Fruit fly (Drosophila melanogaster) whole organism, wandering third instar larva: Measurements from ENCODE around the gene CG17712.

Experiments
- Abd-B ChIP-seq: fragments of >200 bp; optimal IDR thresholded peaks from 2 replicates; lab custom pipeline; 2017; ENCODE audit warnings: missing biosample characterization, missing genetic modification characterization
- CG32264 ChIP-seq: fragments of 200-800 bp; sonication (Bioruptor generic); optimal IDR thresholded peaks from 2 replicates; lab custom pipeline; 2016; ENCODE audit warnings: missing biosample characterization, missing genetic modification characterization
- CG9705 ChIP-seq: fragments of 200-800 bp; sonication (Bioruptor generic); optimal IDR thresholded peaks from 2 replicates; lab custom pipeline; 2018; ENCODE audit warnings: missing biosample characterization, mild to moderate bottlenecking, missing genetic modification characterization
- CrebA ChIP-seq: fragments of 200-800 bp; sonication (Bioruptor generic); optimal IDR thresholded peaks from 2 replicates; lab custom pipeline; 2016; ENCODE audit warnings: missing biosample characterization, mild to moderate bottlenecking, missing genetic modification characterization, borderline replicate concordance
- Dfd ChIP-seq: fragments of >200 bp; optimal IDR thresholded peaks from 2 replicates; lab custom pipeline; 2017; ENCODE audit warnings: missing biosample characterization, missing genetic modification characterization
- Dif ChIP-seq: fragments of 200-275, 200-300 bp; sonication (Bioruptor generic); optimal IDR thresholded peaks from 2 replicates; lab custom pipeline; 2018; ENCODE audit warnings: missing biosample characterization, missing genetic modification characterization; ENCODE audit not compliant: partially characterized antibody
- GATAd ChIP-seq: sonication (Bioruptor generic); optimal IDR thresholded peaks from 2 replicates; lab custom pipeline; 2016; ENCODE audit warnings: missing biosample characterization, missing genetic modification characterization
- HLH106 ChIP-seq: fragments of 200-800 bp; optimal IDR thresholded peaks from 3 replicates; lab custom pipeline; 2019; ENCODE audit warnings: missing biosample characterization, mild to moderate bottlenecking, missing genetic modification characterization, moderate library complexity
- Hnf4 ChIP-seq: fragments of 200-800 bp; sonication (Bioruptor generic); optimal IDR thresholded peaks from 2 replicates; lab custom pipeline; 2016; ENCODE audit warnings: missing biosample characterization, mild to moderate bottlenecking, missing genetic modification characterization
- Mio ChIP-seq: sonication (Bioruptor generic); optimal IDR thresholded peaks from 2 replicates; lab custom pipeline; 2016; ENCODE audit warnings: missing biosample characterization, missing genetic modification characterization
- Myc ChIP-seq: fragments of >200 bp; optimal IDR thresholded peaks from 2 replicates; lab custom pipeline; 2017
- N ChIP-seq: fragments of >200 bp; optimal IDR thresholded peaks from 2 replicates; lab custom pipeline; 2018; ENCODE audit warnings: missing biosample characterization, missing external identifiers, missing genetic modification characterization
- Rel ChIP-seq, 2 experiments: fragments of 200-800 bp; sonication (Bioruptor generic) in 1 of 2; optimal IDR thresholded peaks; 2 replicates in 1 of 2; 3 replicates in 1 of 2; lab custom pipeline; 2016 to 2019; ENCODE audit warnings: mild to moderate bottlenecking in 2 of 2, missing biosample characterization in 2 of 2, missing genetic modification characterization in 2 of 2, moderate library complexity in 1 of 2
- Sp1 ChIP-seq: fragments of 200-800 bp; sonication (Bioruptor generic); optimal IDR thresholded peaks from 3 replicates; lab custom pipeline; 2019; ENCODE audit warnings: missing biosample characterization, mild to moderate bottlenecking, missing genetic modification characterization, moderate library complexity
- Vsx2 ChIP-seq: fragments of 200-300, 225-300 bp; sonication (Bioruptor generic); optimal IDR thresholded peaks from 2 replicates; lab custom pipeline; 2018; ENCODE audit warnings: missing biosample characterization, missing genetic modification characterization; ENCODE audit not compliant: partially characterized antibody
- br ChIP-seq: fragments of 200-800 bp; sonication (Bioruptor generic); optimal IDR thresholded peaks from 2 replicates; lab custom pipeline; 2016; ENCODE audit warnings: missing biosample characterization, missing genetic modification characterization
- brk ChIP-seq: fragments of 200-800 bp; sonication (Bioruptor generic); optimal IDR thresholded peaks from 2 replicates; lab custom pipeline; 2016; ENCODE audit warnings: missing biosample characterization, mild to moderate bottlenecking, missing genetic modification characterization
- dl ChIP-seq, 2 experiments: fragments of 175-275, 200-275 bp in 1 of 2; fragments of 200-275 bp in 1 of 2; sonication (Bioruptor generic); optimal IDR thresholded peaks; lab custom pipeline; 2018; ENCODE audit warnings: mild to moderate bottlenecking in 2 of 2, missing biosample characterization in 2 of 2, missing genetic modification characterization in 2 of 2, moderate library complexity in 2 of 2; ENCODE audit not compliant: partially characterized antibody in 2 of 2, insufficient read depth in 1 of 2
- dmrt93B ChIP-seq: fragments of 200-800 bp; sonication (Bioruptor generic); optimal IDR thresholded peaks from 2 replicates; lab custom pipeline; 2018; ENCODE audit warnings: missing biosample characterization, mild to moderate bottlenecking, missing genetic modification characterization
- dsf ChIP-seq: sonication (Bioruptor generic); optimal IDR thresholded peaks from 2 replicates; lab custom pipeline; 2016; ENCODE audit warnings: missing biosample characterization, missing genetic modification characterization, borderline replicate concordance
- fru ChIP-seq: fragments of 200-800 bp; sonication (Bioruptor generic); optimal IDR thresholded peaks from 3 replicates; lab custom pipeline; 2016; ENCODE audit warnings: missing biosample characterization, mild to moderate bottlenecking, missing genetic modification characterization
- jim ChIP-seq: fragments of 175-275, 200-325 bp; sonication (Bioruptor generic); optimal IDR thresholded peaks from 2 replicates; lab custom pipeline; 2016; ENCODE audit warnings: missing biosample characterization, mild to moderate bottlenecking, missing genetic modification characterization
- lola ChIP-seq: fragments of >200 bp; optimal IDR thresholded peaks from 2 replicates; lab custom pipeline; 2017; ENCODE audit warnings: missing biosample characterization, missing genetic modification characterization
- psq ChIP-seq: fragments of 200-800 bp; sonication (Bioruptor generic); optimal IDR thresholded peaks from 3 replicates; lab custom pipeline; 2017; ENCODE audit warnings: missing biosample characterization, mild to moderate bottlenecking, missing genetic modification characterization, moderate library complexity
- rgr ChIP-seq: fragments of 200-800 bp; sonication (Bioruptor generic); optimal IDR thresholded peaks from 3 replicates; lab custom pipeline; 2016; ENCODE audit warnings: missing biosample characterization, mild to moderate bottlenecking, missing genetic modification characterization
- sv ChIP-seq: fragments of 200-800 bp; sonication (Bioruptor generic); optimal IDR thresholded peaks from 3 replicates; lab custom pipeline; 2016; ENCODE audit warnings: missing biosample characterization, missing genetic modification characterization
- tai ChIP-seq: sonication (Bioruptor generic); optimal IDR thresholded peaks from 2 replicates; lab custom pipeline; 2016; ENCODE audit warnings: missing biosample characterization, missing genetic modification characterization
- usp ChIP-seq: fragments of >200 bp; optimal IDR thresholded peaks from 2 replicates; lab custom pipeline; 2017; ENCODE audit warnings: missing biosample characterization, missing genetic modification characterization
- woc ChIP-seq: sonication (Bioruptor generic); optimal IDR thresholded peaks from 2 replicates; lab custom pipeline; 2016; ENCODE audit warnings: missing biosample characterization, mild to moderate bottlenecking, missing genetic modification characterization

CG17712 gene

DNA sequence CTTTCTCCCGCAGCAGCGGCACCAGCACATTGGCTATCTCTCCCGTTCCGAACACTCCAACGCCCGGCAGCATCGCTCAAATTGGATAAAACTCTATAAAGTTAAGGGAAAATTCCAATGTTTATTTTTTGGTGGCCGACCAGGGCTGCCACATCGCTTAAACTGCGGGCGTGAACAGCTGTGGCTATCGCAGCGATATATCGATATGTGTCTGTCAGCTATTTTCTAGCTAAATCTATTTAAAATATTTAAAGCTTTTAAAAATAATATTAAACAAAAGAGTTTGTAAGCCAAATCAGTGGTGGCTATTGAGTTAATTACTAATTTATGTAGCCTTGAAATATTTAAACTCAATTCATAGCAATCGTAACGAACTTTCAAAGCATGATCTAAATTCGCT is at the start of gene CG17712, which contains the start of gene CG17648:
Gene CG17712 (minus strand): TSS at position 170 of the 400 bp plus-strand sequence.
Gene CG17648 (plus strand): TSS at position 356 of the 400 bp plus-strand sequence.
- TF ChIP-seq brk = no peak
- TF ChIP-seq psq (GFP tag; lab: Kevin White, UChicago) = no peak
- peak; percentile 46 for TF ChIP-seq Myc (lab: Kevin White, UChicago)
- TF ChIP-seq tai (GFP tag; lab: Kevin White, UChicago) = no peak
- TF ChIP-seq dmrt93B = no peak
- TF ChIP-seq CrebA = no peak
- peak; percentile 32 for TF ChIP-seq woc (GFP tag; lab: Kevin White, UChicago)
- no peak for TF ChIP-seq HLH106 (tag; lab: Kevin White, UChicago)
- TF ChIP-seq CG32264 = no peak
- no peak for TF ChIP-seq Sp1
- TF ChIP-seq Hnf4 (GFP tag; lab: Kevin White, UChicago) = no peak
- no peak for TF ChIP-seq sv (GFP tag; lab: Kevin White, UChicago)

DNA sequence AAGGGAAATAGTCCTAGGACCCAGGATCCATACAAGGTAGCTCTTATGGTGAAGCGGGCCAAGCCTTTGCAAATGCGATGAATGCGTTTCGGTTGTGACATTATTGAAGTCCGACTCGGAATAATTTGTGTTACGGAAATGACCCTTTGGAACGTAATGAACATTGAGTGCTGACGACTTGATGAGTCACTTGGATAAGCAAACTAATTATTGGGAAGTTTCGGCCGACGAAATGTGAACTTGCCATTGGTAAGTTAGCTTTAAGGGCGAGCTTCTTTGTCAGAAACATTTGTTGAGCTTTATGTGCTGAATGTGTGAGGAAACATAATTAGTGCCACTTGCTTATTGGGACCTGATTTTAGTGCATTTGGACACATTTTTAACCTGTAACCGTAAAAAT is 42.9 kb upstream of the CG17712 start, which contains the start of gene Gr22a:
Gene Gr22a (minus strand): TSS at position 101 of the 400 bp plus-strand sequence.
- no peak for TF ChIP-seq brk
- TF ChIP-seq Dif = no peak
- TF ChIP-seq CrebA = no peak
- TF ChIP-seq GATAd (GFP tag; lab: Kevin White, UChicago) = no peak
- no peak for TF ChIP-seq dl (GFP tag; optimal IDR thresholded peaks at IDR 0.05; lab: Kevin White, UChicago; ENCODE audit: insufficient read depth in 1 of 2, partially characterized antibody in 2 of 2)
- TF ChIP-seq fru (GFP tag; lab: Kevin White, UChicago) = no peak
- TF ChIP-seq CG9705 (GFP tag; lab: Kevin White, UChicago) = no peak
- TF ChIP-seq Hnf4 (GFP tag; lab: Kevin White, UChicago) = no peak
- no peak for TF ChIP-seq psq (GFP tag; lab: Kevin White, UChicago)
- no peak for TF ChIP-seq N
- no peak for TF ChIP-seq Vsx2 (GFP tag; lab: Kevin White, UChicago)
- no peak for TF ChIP-seq HLH106 (tag; lab: Kevin White, UChicago)
- no peak for TF ChIP-seq tai (GFP tag; lab: Kevin White, UChicago)
- TF ChIP-seq Abd-B (GFP tag; lab: Kevin White, UChicago) = no peak
- TF ChIP-seq lola (GFP tag; lab: Kevin White, UChicago) = no peak
- TF ChIP-seq Dfd (GFP tag; lab: Kevin White, UChicago) = no peak
- TF ChIP-seq dsf (GFP tag; lab: Kevin White, UChicago) = no peak
- TF ChIP-seq dmrt93B = no peak

DNA sequence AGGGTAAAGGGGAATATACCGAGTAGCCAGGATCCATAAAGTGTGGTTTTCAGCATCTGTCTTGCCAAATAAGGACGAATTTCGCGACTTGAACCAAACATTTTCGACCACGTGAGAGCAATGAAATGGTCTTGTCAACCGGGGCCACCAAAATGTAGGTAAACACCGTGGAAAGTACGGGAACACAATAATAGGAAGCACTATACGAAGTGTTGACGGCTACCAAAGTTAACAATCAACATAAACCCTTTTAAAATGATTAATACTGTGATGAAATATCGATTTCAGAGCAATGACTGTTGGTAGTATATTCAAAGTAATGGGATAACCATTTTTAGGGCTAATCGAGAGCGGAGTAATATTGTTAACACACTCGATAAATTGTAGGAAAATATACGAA is 41.2 kb upstream of the CG17712 start, which contains the start of gene Gr22b:
Gene Gr22b (minus strand): TSS at position 101 of the 400 bp plus-strand sequence.
- TF ChIP-seq Dif (no peak), N (no peak), sv (GFP tag; lab: Kevin White, UChicago) (no peak), usp (no peak), GATAd (GFP tag; lab: Kevin White, UChicago) (no peak), jim (GFP tag; lab: Kevin White, UChicago) (no peak), dsf (GFP tag; lab: Kevin White, UChicago) (no peak)
- TF ChIP-seq, all 38 proteins: peak for 0

DNA sequence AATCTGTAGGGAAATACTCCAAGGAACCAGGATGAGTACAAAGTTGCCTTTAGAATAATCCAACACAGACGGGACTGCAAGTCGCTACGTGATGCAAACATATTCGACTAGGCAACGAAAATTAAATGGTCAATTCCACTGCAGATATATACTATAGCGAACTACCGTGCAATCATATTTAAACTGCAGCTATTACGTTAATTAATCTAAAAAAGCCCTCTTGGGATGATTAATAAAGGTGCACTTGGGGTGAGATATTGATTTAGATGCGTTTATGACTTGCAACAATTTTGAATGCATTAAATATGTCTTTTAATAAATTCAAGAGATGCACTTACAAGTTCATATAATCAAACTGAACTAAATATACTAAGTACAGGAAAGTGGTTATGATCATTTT is 39.8 kb upstream of the CG17712 start, which contains the start of gene Gr22c:
Gene Gr22c (minus strand): TSS at position 101 of the 400 bp plus-strand sequence.
- TF ChIP-seq rgr (GFP tag; lab: Kevin White, UChicago) (no peak), brk (no peak), Hnf4 (GFP tag; lab: Kevin White, UChicago) (no peak), CG9705 (GFP tag; lab: Kevin White, UChicago) (no peak)

DNA sequence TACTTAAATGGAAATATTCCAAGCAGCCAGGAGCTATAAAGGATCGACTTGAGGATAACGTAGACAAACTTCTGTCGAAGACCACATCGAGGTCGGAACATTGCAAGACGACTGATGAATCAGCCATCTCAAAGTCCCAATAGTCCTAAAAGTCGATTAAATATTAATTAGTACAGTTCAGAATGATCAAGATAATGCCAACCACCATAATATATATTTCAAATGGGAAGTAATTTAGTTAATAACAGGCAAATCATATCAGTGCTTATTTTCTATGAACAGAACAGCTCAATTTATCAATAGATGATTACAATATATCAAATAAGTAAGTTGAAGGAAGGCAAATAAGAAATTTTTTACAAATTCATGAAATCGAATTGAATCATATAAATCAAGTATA is 38.3 kb upstream of the CG17712 start, which contains the start of gene Gr22d:
Gene Gr22d (minus strand): TSS at position 101 of the 400 bp plus-strand sequence.
- TF ChIP-seq Mio (GFP tag; lab: Kevin White, UChicago) = no peak
- no peak for TF ChIP-seq br
- no peak for TF ChIP-seq sv (GFP tag; lab: Kevin White, UChicago)
- TF ChIP-seq Hnf4 (GFP tag; lab: Kevin White, UChicago) = no peak
- no peak for TF ChIP-seq Sp1
- no peak for TF ChIP-seq dsf (GFP tag; lab: Kevin White, UChicago)
- TF ChIP-seq Rel (GFP tag; optimal IDR thresholded peaks at IDR 0.05; lab: Kevin White, UChicago) = no peak
- no peak for TF ChIP-seq Rel (tag; optimal IDR thresholded peaks at IDR 0.05; lab: Kevin White, UChicago)
- no peak for TF ChIP-seq dmrt93B
- no peak for TF ChIP-seq usp
- TF ChIP-seq rgr (GFP tag; lab: Kevin White, UChicago) = no peak
- TF ChIP-seq HLH106 (tag; lab: Kevin White, UChicago) = no peak
